Fruit fly (Drosophila melanogaster) whole organism, pupa: ENCODE data around the gene CG32023.

Experiments
- CG10348 ChIP-seq: fragments of 200-800 bp; sonication (Bioruptor generic); IDR thresholded peaks from 2 replicates; pipeline ENCODE4 v1.3.6; 2022; ENCODE audit warnings: missing biosample characterization, missing genetic modification characterization
- CG12605 ChIP-seq: fragments of 200-800 bp; sonication (Bioruptor generic); IDR thresholded peaks from 2 replicates; pipeline ENCODE4 v1.3.6; 2022; ENCODE audit warnings: missing biosample characterization, missing genetic modification characterization
- CG13204 ChIP-seq: fragments of 200-800 bp; sonication (Bioruptor generic); optimal IDR thresholded peaks from 2 replicates; lab custom pipeline; 2018; ENCODE audit warnings: missing biosample characterization, mild to moderate bottlenecking, missing genetic modification characterization, moderate library complexity
- CG14655 ChIP-seq: fragments of 200-800 bp; sonication (Bioruptor generic); optimal IDR thresholded peaks from 3 replicates; lab custom pipeline; 2017; ENCODE audit warnings: mild to moderate bottlenecking, missing biosample characterization, missing genetic modification reagents, missing genetic modification characterization
- CG15710 ChIP-seq: fragments of 200-800 bp; sonication (Bioruptor generic); optimal IDR thresholded peaks from 2 replicates; lab custom pipeline; 2018; ENCODE audit warnings: missing biosample characterization, mild to moderate bottlenecking, missing genetic modification characterization, moderate library complexity
- CG17806 ChIP-seq: fragments of 200-800 bp; sonication (Bioruptor generic); optimal IDR thresholded peaks from 2 replicates; lab custom pipeline; 2018; ENCODE audit warnings: missing biosample characterization, mild to moderate bottlenecking, missing genetic modification characterization, moderate library complexity
- CG32121 ChIP-seq: fragments of 200-800 bp; sonication (Bioruptor generic); IDR thresholded peaks from 2 replicates; pipeline ENCODE4 v1.3.6; 2022; ENCODE audit warnings: missing biosample characterization, missing genetic modification characterization
- CG34367 ChIP-seq: fragments of 200-800 bp; sonication (Bioruptor generic); optimal IDR thresholded peaks from 2 replicates; lab custom pipeline; 2018; ENCODE audit warnings: missing biosample characterization, mild to moderate bottlenecking, missing genetic modification characterization
- CG4496 ChIP-seq: fragments of 200-800 bp; sonication (Bioruptor generic); IDR thresholded peaks from 3 replicates; pipeline ENCODE4 v1.3.6; 2022; ENCODE audit warnings: missing biosample characterization, missing genetic modification characterization
- CG8159 ChIP-seq: fragments of 200-800 bp; sonication (Bioruptor generic); optimal IDR thresholded peaks from 3 replicates; lab custom pipeline; 2018; ENCODE audit warnings: missing biosample characterization, mild to moderate bottlenecking, missing genetic modification characterization, moderate library complexity
- CG8301 ChIP-seq: fragments of 200-800 bp; sonication (Bioruptor generic); optimal IDR thresholded peaks from 2 replicates; lab custom pipeline; 2018; ENCODE audit warnings: missing biosample characterization, mild to moderate bottlenecking, missing genetic modification characterization
- CG9948 ChIP-seq: fragments of 200-800 bp; sonication (Bioruptor generic); optimal IDR thresholded peaks from 2 replicates; lab custom pipeline; 2018; ENCODE audit warnings: missing biosample characterization, mild to moderate bottlenecking, missing genetic modification characterization, moderate library complexity
- D1 ChIP-seq: fragments of 200-800 bp; sonication (Bioruptor generic); optimal IDR thresholded peaks from 2 replicates; lab custom pipeline; 2018; ENCODE audit warnings: missing biosample characterization, mild to moderate bottlenecking, missing genetic modification characterization, moderate library complexity
- EcR ChIP-seq: fragments of 200-800 bp; sonication (Bioruptor generic); optimal IDR thresholded peaks from 3 replicates; lab custom pipeline; 2019; ENCODE audit warnings: missing biosample characterization, missing genetic modification characterization, mild to moderate bottlenecking, moderate library complexity, missing genetic modification reagents
- Ets98B ChIP-seq: fragments of 200-800 bp; sonication (Bioruptor generic); IDR thresholded peaks from 2 replicates; pipeline ENCODE4 v1.3.6; 2022; ENCODE audit warnings: missing biosample characterization, missing genetic modification characterization
- Pif1A ChIP-seq: fragments of 200-800 bp; sonication (Bioruptor generic); optimal IDR thresholded peaks from 3 replicates; lab custom pipeline; 2016; ENCODE audit warnings: missing biosample characterization, missing genetic modification characterization
- Pif1B ChIP-seq: fragments of 200-800 bp; sonication (Bioruptor generic); optimal IDR thresholded peaks from 3 replicates; lab custom pipeline; 2016; ENCODE audit warnings: missing biosample characterization, missing genetic modification characterization
- Snoo ChIP-seq: fragments of 200-800 bp; sonication (Bioruptor generic); optimal IDR thresholded peaks from 3 replicates; lab custom pipeline; 2017; ENCODE audit warnings: missing biosample characterization, mild to moderate bottlenecking, missing genetic modification characterization, inconsistent platforms
- fd96Ca ChIP-seq: fragments of 200-800 bp; sonication (Bioruptor generic); IDR thresholded peaks from 3 replicates; pipeline ENCODE4 v1.3.6; 2022; ENCODE audit warnings: missing biosample characterization, missing genetic modification characterization
- gl ChIP-seq: fragments of 200-800 bp; sonication (Bioruptor generic); optimal IDR thresholded peaks from 2 replicates; lab custom pipeline; 2018; ENCODE audit warnings: missing biosample characterization, mild to moderate bottlenecking, missing genetic modification characterization
- rn ChIP-seq: fragments of 200-800 bp; sonication (Bioruptor generic); IDR thresholded peaks from 2 replicates; pipeline ENCODE4 v1.3.6; 2022; ENCODE audit warnings: missing biosample characterization, missing genetic modification characterization

Gene CG32023

DNA sequence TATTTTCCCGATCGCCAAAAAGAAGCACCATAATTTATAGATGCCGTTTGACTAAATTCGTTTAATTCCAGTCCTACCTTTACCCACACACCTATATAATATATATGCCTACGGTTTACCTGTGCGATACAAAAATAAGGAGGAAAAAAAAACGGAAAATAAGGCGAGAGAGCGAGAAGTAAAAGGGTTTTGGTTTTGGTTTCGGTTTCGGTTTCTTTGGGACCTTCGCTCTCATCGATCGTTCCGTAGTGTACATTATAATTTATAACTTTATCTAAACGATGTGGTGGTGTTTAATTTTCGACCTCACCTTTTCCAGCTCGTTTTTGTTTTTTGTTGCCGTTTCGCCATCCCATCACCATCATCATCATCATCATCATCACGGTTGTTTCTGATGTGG is 21.6 kb upstream of the CG32023 start:
- TF ChIP-seq CG10348 (GFP tag; lab: Robert Waterston, UW) (no peak), CG34367 (tag; lab: Kevin White, UChicago) (no peak), CG14655 (no peak), CG8301 (no peak), rn (GFP tag; lab: Robert Waterston, UW) (no peak), CG9948 (tag; lab: Kevin White, UChicago) (no peak), fd96Ca (GFP tag; lab: Robert Waterston, UW) (no peak), CG32121 (GFP tag; lab: Robert Waterston, UW) (no peak), gl (tag; lab: Kevin White, UChicago) (no peak), Pif1A (no peak), Snoo (tag; lab: Kevin White, UChicago) (no peak), CG17806 (tag; lab: Kevin White, UChicago) (no peak), CG4496 (GFP tag; lab: Robert Waterston, UW) (no peak), CG15710 (tag; lab: Kevin White, UChicago) (no peak), Pif1B (GFP tag; lab: Kevin White, UChicago) (no peak), Ets98B (GFP tag; lab: Robert Waterston, UW) (no peak), EcR (GFP tag; lab: Kevin White, UChicago) (no peak)
- TF ChIP-seq, all 21 proteins: peak for 0

DNA sequence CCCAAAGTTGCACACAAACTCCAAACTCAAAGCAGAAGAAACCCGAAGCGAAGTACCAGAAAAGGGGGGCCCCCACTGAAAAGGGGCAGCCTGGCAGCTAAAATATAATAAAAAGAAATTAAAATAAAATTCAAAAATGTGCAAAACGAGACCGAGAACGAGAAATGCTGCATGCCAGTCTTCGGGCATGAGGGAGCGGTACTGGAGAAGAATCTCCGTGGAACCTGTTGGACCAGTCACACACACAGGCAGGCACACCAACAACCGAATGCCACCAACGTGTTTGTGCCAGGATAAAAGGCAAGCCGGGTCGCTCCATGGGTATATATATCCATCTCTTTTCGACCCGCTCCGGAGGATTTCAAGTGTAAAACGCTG is 21.0 kb upstream of the CG32023 start:
- peak; percentile 58; the same call in 2 of the 3 replicates for TF ChIP-seq CG4496 (GFP tag; lab: Robert Waterston, UW)
- peak; percentile 28 for TF ChIP-seq EcR (GFP tag; lab: Kevin White, UChicago)
- peak; percentile 11 for TF ChIP-seq CG34367 (tag; lab: Kevin White, UChicago)
- peak; percentile 47 for TF ChIP-seq gl (tag; lab: Kevin White, UChicago)
- TF ChIP-seq rn (GFP tag; lab: Robert Waterston, UW): no peak
- TF ChIP-seq CG12605: no peak
- TF ChIP-seq Snoo (tag; lab: Kevin White, UChicago): no peak
- no peak for TF ChIP-seq CG10348 (GFP tag; lab: Robert Waterston, UW)
- TF ChIP-seq CG14655: peak; percentile 9
- no peak for TF ChIP-seq CG17806 (tag; lab: Kevin White, UChicago)
- no peak for TF ChIP-seq D1 (tag; lab: Kevin White, UChicago)
- TF ChIP-seq Pif1A: peak; percentile 6
- no peak for TF ChIP-seq CG32121 (GFP tag; lab: Robert Waterston, UW)
- no peak for TF ChIP-seq CG8301
- TF ChIP-seq CG8159 (tag; lab: Kevin White, UChicago): peak; percentile 8
- peak; percentile 28 for TF ChIP-seq CG9948 (tag; lab: Kevin White, UChicago)
- TF ChIP-seq Ets98B (GFP tag; lab: Robert Waterston, UW): no peak
- peak; percentile 31 for TF ChIP-seq CG15710 (tag; lab: Kevin White, UChicago)
- peak; percentile 37 for TF ChIP-seq CG13204 (GFP tag; lab: Kevin White, UChicago)
- TF ChIP-seq Pif1B (GFP tag; lab: Kevin White, UChicago): peak; percentile 32
- TF ChIP-seq fd96Ca (GFP tag; lab: Robert Waterston, UW): no peak

DNA sequence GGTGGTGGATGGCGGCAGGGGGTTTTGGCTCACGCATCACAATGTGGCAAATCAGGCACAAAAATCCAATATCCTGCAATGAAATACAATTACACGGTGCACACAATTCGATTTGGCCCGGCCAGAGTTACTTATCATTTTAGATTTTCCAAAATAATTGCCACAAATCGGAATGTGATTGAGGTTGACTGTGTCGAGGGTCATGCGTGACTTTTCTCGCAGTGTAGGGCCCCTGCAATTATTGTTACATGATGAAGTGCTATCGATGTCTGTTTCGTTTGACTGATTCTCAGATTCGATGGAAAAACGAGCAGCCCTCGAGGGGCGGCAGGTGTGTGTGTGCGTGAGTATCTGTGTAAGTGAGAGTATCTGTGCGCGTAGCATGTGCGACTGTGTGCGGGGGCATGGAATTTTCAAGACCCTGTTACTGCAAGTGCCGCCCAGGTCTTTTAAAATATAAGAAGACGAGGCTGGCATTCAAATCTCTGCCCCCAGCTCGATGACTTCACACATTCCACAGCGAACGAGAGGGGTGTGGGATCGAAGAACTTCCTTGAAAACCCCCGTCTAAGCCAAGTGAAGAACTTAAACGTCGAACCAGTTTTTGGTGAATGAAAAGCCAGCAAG is 20.5 kb upstream of the CG32023 start:
- TF ChIP-seq CG10348 (GFP tag; lab: Robert Waterston, UW) (no peak), CG17806 (tag; lab: Kevin White, UChicago) (no peak), CG15710 (tag; lab: Kevin White, UChicago) (no peak), CG32121 (GFP tag; lab: Robert Waterston, UW) (no peak), CG14655 (no peak), CG13204 (GFP tag; lab: Kevin White, UChicago) (no peak), CG34367 (tag; lab: Kevin White, UChicago) (no peak), Ets98B (GFP tag; lab: Robert Waterston, UW) (no peak), CG9948 (tag; lab: Kevin White, UChicago) (no peak), CG12605 (no peak), CG8301 (no peak)

DNA sequence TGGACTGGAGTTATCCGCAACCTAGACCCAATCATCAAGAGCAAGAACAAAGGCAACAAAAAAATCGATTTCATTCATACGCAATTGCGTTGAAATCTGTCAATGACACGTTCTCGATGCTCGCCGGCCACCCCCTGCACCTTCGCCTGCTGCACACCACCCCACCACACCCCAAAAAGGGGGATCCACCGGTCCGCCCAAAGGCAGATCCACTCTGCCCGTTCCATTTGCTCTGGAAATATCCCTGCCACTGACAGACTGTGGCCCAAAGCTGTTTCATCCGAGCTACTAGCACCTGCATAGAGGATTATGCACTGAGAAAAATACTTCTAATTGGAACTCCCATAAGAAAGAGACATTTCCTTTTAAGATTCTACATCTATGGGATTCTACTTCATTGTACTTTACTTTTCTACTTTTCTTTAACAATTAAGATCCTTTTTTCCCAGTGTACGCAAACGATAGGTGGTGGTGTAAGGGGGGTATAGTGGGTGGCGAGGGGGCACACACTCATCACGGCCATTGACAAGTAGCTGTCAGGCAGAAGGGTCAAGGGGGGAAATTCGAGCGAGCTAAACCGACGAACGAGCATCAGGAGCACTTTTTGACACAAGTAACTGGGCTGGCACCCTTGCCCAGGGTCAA is 19.9 kb upstream of the CG32023 start:
- peak; percentile 68 for TF ChIP-seq CG14655
- peak; percentile 27; the same call in 1 of the 2 replicates for TF ChIP-seq rn (GFP tag; lab: Robert Waterston, UW)
- peak; percentile 22 for TF ChIP-seq D1 (tag; lab: Kevin White, UChicago)
- TF ChIP-seq EcR (GFP tag; lab: Kevin White, UChicago): peak; percentile 40
- TF ChIP-seq gl (tag; lab: Kevin White, UChicago): peak; percentile 26
- TF ChIP-seq CG17806 (tag; lab: Kevin White, UChicago): peak; percentile 68
- no peak for TF ChIP-seq Ets98B (GFP tag; lab: Robert Waterston, UW)
- peak; percentile 84 for TF ChIP-seq CG15710 (tag; lab: Kevin White, UChicago)
- TF ChIP-seq CG34367 (tag; lab: Kevin White, UChicago): peak; percentile 84
- TF ChIP-seq Pif1A: peak; percentile 47
- TF ChIP-seq CG9948 (tag; lab: Kevin White, UChicago): peak; percentile 75
- no peak for TF ChIP-seq CG10348 (GFP tag; lab: Robert Waterston, UW)
- peak; percentile 68 for TF ChIP-seq Pif1B (GFP tag; lab: Kevin White, UChicago)
- TF ChIP-seq CG12605: peak; percentile 42; the same call in 1 of the 2 replicates
- no peak for TF ChIP-seq CG32121 (GFP tag; lab: Robert Waterston, UW)
- TF ChIP-seq CG8159 (tag; lab: Kevin White, UChicago): peak; percentile 84
- TF ChIP-seq Snoo (tag; lab: Kevin White, UChicago): peak; percentile 53
- peak; percentile 76; the same call in 2 of the 3 replicates for TF ChIP-seq CG4496 (GFP tag; lab: Robert Waterston, UW)
- 0 out of 3 replicates have a peak, but pooled peaks have one; percentile 5 for TF ChIP-seq fd96Ca (GFP tag; lab: Robert Waterston, UW)
- peak; percentile 77 for TF ChIP-seq CG13204 (GFP tag; lab: Kevin White, UChicago)
- TF ChIP-seq CG8301: peak; percentile 28
- TF ChIP-seq, all 21 proteins: peak for 18
